Fruit fly (Drosophila melanogaster) ovary, adult (tissue): ENCODE data around the gene Arpc4.

ENCODE experiments used
- CG17801 ChIP-seq: fragments of 200-800 bp; optimal IDR thresholded peaks from 2 replicates; lab custom pipeline; 2019; ENCODE audit warnings: missing biosample characterization, mild to moderate bottlenecking, missing genetic modification characterization, moderate library complexity; ENCODE audit not compliant: partially characterized antibody

Arpc4 gene

DNA sequence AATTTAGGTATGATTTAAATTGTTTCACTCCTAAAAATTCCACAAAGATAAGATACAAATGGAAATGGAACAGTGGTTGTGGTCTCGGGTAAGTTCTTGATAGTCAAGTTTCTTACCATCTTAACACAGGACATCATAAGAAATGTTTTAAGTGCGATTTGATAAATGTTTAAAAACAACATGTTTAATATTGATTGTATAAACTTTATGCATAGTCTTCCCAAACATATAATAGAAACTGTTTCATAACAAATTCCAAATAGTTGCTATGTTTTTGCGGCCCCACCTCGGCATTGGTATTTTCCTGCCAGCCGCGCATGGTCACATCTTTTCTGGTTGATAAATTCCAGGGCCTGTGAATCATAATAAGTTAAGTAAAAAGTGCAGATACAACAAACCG is at the start of gene Arpc4:
TSS of gene Arpc4 (plus strand) at position 318 of the 400 bp plus-strand sequence.
- peak; percentile 23 for TF ChIP-seq CG17801 (GFP tag; lab: Kevin White, UChicago)

DNA sequence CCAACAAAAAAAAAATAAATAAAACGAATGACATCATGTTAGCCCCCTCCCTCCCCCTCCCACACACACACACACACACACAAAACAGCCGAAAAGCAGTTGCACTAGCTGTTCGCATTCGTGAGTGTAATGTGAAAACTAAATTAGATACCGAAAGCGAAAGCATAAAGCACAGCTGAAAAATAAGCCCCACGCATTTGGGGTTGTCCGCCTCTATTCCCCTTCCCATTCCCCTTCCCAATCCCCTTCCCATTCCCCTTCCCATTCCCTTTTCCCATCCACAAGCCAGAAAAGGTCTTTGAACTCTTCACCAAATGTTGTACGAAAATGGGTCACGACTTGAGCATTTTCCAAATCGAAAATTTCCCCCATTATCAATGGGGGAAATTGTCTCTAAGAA is 49.6 kb upstream of the Arpc4 start:
- TF ChIP-seq CG17801 (GFP tag; lab: Kevin White, UChicago): no peak

DNA sequence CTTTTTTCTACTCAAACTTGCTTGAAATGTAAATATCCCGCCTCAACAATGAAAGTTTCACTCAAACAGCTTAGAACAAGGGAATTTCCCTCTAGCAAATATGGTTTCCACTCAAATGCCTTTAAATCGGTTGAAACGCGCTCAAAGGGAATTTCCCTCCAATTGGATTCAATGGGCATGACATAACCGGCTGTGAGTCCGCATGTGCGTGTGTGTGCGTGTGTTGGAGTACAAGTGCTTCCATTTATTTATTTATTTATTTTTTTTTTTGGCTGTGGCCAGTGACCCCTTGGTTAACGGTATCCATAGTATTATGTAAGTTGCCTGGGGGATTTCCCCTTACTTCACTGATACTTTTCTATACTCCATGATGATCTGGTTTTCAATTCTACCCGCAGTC is 48.8 kb upstream of the Arpc4 start:
- no peak for TF ChIP-seq CG17801 (GFP tag; lab: Kevin White, UChicago)

DNA sequence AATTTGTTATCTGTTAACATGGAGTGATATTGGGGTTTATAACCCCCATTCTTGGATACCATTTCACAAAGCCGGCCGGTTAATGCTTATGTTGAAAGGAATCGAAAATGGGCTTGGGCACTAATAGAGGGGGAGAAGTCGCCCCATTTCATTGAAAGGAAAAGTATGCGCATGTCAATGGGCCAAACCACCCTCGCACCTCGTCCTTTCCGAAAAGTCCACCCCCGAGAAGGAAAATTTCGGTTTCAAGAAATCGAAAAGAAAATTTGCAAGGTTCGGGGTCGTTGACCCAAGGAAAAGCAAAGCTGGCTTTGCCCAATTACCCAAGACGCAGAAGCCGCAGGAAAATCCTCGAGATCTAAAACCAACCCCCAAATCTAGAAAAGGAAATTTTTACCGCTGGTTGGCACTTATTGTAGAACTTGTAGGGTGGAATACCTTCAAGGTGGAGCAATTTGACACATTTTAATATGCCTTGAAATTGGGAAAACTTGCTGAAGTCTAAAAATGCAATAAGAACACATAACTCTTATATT is 48.0 kb upstream of the Arpc4 start:
- no peak for TF ChIP-seq CG17801 (GFP tag; lab: Kevin White, UChicago)

DNA sequence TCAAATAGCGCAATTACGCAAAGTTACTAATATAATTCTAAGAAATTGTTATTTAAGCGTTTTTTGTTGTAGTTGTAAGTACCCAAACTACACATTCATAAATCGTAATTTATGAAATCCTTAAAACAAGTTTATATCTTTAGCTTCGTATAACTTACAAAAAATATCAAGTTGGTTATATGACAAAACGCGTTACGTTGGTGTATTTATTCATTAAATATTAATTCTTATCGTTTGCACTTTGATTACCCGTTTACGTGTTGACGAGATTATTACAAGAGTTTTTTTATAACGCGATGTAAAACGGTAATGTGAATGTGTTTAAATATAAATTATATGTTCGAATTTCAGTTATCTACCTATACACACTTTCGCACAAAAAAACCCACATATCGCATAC is 47.3 kb upstream of the Arpc4 start:
- TF ChIP-seq CG17801 (GFP tag; lab: Kevin White, UChicago): no peak

DNA sequence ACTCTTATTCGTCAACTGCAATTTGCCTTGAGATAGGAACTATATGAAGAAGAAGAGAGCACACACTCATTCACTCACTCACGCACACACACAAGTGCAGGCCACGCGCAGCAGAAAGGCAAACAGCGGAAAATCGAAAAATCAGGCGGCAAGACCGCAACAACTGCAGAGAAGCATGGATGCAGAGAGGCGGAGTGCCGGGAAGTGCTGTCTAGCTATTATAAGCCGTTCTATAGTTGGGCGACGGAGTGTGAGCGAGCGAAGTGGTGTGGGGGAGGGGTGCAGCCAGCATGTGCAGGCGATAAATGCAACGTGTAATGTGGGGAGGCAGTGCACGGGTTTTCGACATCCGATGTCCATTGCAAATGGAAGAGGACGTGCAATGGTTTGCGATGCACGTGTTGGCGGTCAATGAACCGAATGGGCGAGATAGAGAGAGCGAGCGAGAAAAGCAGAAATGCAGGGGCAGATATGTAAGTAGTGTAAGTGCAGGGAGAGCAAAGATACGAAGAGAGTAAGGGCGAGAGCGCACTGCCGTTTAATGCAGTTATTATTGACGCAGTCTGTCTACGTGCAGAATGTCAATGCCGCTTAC is 46.1 kb upstream of the Arpc4 start:
- TF ChIP-seq CG17801 (GFP tag; lab: Kevin White, UChicago): peak; percentile 2

DNA sequence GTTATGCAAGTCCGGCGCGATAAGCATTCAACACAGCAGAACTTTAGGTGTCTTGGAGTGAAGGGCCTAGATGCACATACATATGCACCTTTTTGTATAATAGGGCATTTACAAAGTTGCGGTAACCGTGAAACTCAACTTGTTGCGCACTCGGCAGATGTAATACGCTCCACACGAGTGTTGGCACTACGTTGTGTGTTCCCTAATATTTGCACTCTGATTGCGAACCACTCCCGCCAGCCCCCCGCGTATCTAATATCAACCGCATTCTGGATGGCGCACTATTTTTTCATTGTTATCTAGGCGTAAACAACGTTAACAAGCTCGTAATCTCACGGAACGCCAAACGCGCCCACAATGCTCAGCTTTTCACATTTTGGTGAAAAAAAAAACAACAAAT is 44.6 kb upstream of the Arpc4 start:
- no peak for TF ChIP-seq CG17801 (GFP tag; lab: Kevin White, UChicago)

DNA sequence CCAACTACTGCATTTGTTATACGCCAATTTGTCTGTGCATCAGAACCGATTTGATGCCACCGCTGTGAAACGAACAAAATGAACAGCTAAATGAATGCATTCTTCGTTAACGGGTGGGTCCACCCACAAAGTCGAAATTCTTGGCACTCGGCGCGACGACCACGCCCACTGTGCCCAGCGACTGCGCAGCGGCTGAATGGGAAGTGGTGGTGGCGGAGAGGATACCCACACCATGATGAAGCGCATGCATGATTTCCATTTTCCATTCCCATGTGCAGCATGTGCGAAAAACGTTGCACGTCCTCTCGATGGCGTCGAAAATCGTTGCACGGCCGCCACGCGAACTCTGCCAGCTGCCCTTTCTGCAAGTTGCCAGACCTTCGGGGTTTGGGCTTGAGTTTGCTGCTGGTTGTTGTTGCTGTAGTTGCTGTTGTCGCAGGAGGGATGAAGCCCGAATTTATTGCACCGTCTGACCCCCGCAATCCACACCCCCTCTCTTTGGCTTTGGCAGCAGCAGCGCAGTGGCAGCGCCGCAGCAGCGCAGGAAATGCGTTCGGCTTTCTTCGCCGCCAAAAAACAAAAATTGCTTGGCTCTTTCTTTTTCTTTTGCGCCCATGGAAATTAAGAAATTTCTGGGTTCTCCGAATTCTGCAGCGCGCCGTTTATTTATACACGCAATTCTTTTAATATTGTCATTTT is 43.6 kb upstream of the Arpc4 start:
- TF ChIP-seq CG17801 (GFP tag; lab: Kevin White, UChicago): no peak

DNA sequence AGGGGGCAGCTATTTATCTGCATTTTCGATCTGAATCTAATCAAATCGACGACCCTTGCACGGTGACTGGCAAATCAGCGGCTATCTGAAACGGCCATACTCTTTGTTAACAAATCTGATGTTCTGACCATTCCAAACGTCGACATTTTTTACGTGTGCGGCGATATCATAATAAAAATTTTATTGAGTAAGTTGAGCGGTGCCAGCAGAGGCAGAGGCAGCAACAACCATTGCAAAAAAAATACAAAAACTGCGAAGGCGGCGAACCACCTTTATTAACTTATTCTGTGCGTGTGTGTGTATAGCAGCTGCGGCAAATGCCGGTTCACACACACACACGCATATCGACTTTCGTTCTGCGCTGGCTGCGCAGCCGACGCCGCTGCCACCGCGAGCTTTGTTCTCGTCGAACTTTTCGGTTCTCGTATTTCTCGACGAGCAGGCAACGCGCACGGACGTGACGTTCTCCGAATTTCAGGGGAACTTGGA is 42.7 kb upstream of the Arpc4 start, which contains the start of gene Kr-h1:
TSS of gene Kr-h1 (plus strand) at position 447 of the 489 bp plus-strand sequence.
- no peak for TF ChIP-seq CG17801 (GFP tag; lab: Kevin White, UChicago)

DNA sequence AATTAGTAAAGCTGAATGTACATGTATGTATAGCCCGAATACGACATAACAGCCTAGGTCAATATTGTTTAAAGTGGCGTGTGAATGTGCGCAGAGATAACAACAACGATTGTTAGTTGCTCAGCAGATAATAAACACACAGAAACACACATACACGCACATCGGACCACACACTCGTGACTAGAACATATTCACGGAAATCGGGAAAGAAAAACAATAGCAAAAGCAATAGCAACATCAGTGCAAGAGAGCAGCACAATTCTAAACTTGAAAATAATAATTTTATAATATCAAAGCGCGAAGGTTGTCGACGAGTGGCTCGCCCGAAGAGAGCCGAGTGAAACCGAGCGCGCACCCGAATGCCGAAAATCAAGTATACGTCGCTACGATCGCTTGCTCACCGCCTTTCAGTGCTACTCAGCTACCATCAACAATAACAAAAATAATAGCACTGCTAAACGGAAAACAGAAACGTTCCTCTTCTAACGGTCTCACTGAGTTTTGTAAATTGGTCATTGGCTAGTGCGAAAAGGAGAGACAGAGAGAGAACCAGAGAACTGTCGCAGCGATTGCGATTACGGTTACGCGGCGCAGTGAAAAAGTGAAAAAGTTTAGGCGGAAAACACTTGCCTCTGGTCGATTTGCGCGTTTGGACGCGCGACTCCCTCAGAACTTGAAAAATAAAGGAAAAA is 41.9 kb upstream of the Arpc4 start:
- TF ChIP-seq CG17801 (GFP tag; lab: Kevin White, UChicago): peak; percentile 28

DNA sequence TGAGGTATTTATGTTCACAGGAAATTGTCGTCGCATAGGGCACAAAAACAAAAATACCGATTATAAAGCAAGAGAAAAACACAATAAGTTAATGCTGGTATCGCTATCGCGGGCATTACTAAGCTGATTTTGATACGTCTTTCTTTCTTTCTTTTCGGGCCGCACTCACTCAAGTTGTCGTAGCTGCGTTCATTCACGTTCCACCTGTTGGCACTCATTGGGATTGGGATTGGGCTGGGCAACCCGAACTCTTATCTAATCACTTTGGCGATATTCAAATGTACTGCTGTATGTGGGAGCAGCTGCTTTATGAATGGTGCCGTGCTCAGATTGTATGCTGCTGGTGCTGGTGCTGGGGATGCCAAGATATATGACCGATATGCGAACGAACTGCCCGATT is 40.2 kb upstream of the Arpc4 start:
- TF ChIP-seq CG17801 (GFP tag; lab: Kevin White, UChicago): no peak

DNA sequence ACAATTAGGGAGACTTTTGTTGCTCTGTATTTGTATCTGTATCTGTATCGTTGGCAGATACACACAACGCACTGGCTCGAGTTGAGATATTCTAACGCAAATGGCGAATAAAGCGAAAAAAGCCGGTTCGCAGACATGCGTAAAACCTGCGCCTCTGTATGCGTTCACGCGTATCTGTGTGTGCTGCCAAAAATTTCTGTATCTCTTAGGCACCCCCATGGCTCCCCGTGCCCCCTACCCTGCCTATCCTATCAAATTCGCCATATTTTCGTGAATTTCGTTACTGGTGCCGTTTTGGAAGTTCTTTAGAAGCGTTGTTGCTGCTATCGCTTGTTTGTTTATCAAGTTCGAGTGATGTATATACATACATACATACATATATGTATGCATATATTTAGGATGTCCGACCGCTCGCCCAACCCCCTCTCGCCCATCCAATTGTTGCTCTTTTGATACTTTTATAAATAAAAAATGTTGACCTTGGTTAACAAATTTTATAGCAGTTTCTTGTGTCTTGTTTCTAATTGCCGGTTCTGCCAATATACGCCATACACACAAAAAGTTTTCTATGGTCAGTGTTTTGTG is 39.1 kb upstream of the Arpc4 start:
- no peak for TF ChIP-seq CG17801 (GFP tag; lab: Kevin White, UChicago)

DNA sequence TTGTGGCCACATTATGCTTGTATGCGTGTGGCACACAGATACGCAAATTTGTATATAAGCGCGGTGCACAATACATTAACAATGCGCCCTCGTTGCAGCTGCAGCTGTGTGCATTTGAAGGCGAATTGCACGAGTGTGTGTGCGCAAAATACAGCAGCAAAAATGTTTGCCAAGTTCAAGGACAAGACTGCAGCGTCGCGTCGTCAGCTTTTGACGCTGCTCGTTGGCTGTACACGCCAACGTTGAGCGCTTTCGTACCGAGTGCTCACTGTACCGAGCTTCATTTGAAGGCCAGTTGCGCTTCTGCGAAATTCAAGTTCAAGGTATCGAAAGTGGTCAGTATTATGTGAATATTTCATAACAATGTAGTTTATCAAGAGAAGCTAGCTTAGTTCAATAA is 38.2 kb upstream of the Arpc4 start:
- no peak for TF ChIP-seq CG17801 (GFP tag; lab: Kevin White, UChicago)

DNA sequence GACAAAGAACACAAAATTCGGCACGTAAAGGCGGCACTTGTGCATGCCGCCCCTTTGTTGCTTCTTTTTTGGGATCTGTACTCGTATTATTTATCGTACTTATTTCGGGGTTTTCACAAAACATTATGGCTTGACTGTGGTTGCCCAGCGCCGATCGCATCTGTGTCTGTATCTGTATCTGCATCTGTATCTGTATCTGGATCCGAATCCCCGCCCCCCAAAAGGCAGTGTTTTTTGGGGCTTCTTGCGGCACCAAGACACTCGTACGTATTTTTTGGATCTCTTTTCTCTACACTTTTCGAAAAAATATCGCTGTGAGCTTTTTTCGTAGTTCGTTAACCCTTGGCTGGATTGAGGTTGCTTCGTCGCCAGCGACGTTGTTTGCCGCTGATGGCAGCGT is 37.2 kb upstream of the Arpc4 start:
- no peak for TF ChIP-seq CG17801 (GFP tag; lab: Kevin White, UChicago)
